Worm (Caenorhabditis elegans): ENCODE results near the gene pals-17.

DNA sequence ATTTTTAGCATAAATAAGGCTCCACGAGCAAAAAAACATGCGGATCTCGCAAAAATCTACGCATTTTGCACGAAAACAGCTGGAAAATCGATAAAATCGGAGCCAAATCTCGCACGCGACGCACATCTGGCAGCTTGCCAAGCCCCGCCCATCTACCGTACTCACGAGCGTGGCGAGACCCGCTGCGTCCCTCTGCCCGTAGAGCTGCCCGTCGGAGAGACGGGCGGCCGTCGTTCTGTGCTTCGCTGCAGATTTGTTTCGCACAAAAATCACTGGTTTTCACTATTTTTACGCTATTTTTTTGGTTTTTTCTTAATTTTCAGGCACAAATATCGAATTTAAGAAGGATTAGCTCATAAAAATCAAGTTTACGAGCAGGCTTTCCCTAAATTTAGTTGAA is 27.1 kb upstream of the pals-17 start:
- TF ChIP-seq nhr-76 (tag; optimal IDR thresholded peaks at IDR 0.05), result no peak
- TF ChIP-seq mls-2 (tag; optimal IDR thresholded peaks at IDR 0.05), result peak; percentile 47
- peak; percentile 46 for TF ChIP-seq hlh-1 (tag; optimal IDR thresholded peaks at IDR 0.05)
- TF ChIP-seq pha-4 (tag; optimal IDR thresholded peaks at IDR 0.05), result peak; percentile 95
- no peak for TF ChIP-seq ztf-11 (tag; optimal IDR thresholded peaks at IDR 0.05)
- TF ChIP-seq nhr-28 (tag; optimal IDR thresholded peaks at IDR 0.05), result no peak
- no peak for TF ChIP-seq elt-3 (tag; optimal IDR thresholded peaks at IDR 0.05)
- no peak for TF ChIP-seq bed-3 (GFP tag; optimal IDR thresholded peaks at IDR 0.05)
- no peak for TF ChIP-seq nhr-12 (tag; optimal IDR thresholded peaks at IDR 0.05)
- peak; percentile 22 for TF ChIP-seq unc-62 (GFP tag; optimal IDR thresholded peaks at IDR 0.05)
- no peak for TF ChIP-seq unc-39 (tag; optimal IDR thresholded peaks at IDR 0.05)
- no peak for TF ChIP-seq snpc-4 (tag; optimal IDR thresholded peaks at IDR 0.05)
- peak; percentile 93 for TF ChIP-seq lin-13 (tag; optimal IDR thresholded peaks at IDR 0.05)

All from whole organism, mixed stage, embryonic.